Worm (Caenorhabditis elegans): ENCODE results near the gene klf-1.
"Not testable (repeated sequence)": the region's sequence is repeated elsewhere in the genome, so short reads cannot be mapped to it uniquely, and the experiment has no call there.

The klf-1 gene

ce11 chrIII:2881117-2881516 lies 6.5 kb downstream of the klf-1 start:
- TF ChIP-seq ceh-91 (GFP tag; IDR thresholded peaks at IDR 0.05) (no peak), cebp-1 (GFP tag; IDR thresholded peaks at IDR 0.05) (no peak), cebp-1 (tag; optimal IDR thresholded peaks at IDR 0.05) (peak; percentile 2), hlh-26 (GFP tag; conservative IDR thresholded peaks at IDR 0.05) (no peak), nhr-27 (tag; optimal IDR thresholded peaks at IDR 0.05) (no peak), ekl-4 (GFP tag; IDR thresholded peaks at IDR 0.05) (no peak), hmg-1.2 (GFP tag; IDR thresholded peaks at IDR 0.05) (peak; percentile 64; the same call in 1 of the 2 replicates)

- not testable (repeated sequence) for TF ChIP-seq nhr-80 (tag; optimal IDR thresholded peaks at IDR 0.05); cebp-1 (GFP tag; IDR thresholded peaks at IDR 0.05); cebp-1 (tag; optimal IDR thresholded peaks at IDR 0.05); ztf-18 (tag; optimal IDR thresholded peaks at IDR 0.05)
These were observed 7.4 kb downstream of the klf-1 start, which contains the start of gene F56F11.2 for ce11 chrIII:2881989-2882388. Gene F56F11.2, plus strand, starts transcription at chrIII:2882289.

ce11 chrIII:2891443-2891842 lies 16.8 kb downstream of the klf-1 start, which contains the start of gene F56F11.1:
Gene F56F11.1, plus strand, starts transcription at chrIII:2891743.
- TF ChIP-seq nhr-179 (tag; optimal IDR thresholded peaks at IDR 0.05) (no peak), fkh-3 (tag; optimal IDR thresholded peaks at IDR 0.05) (no peak), snpc-1.3 (tag; optimal IDR thresholded peaks at IDR 0.05; ENCODE audit: insufficient read depth) (no peak), F39B2.1 (GFP tag; IDR thresholded peaks at IDR 0.05) (no peak), F22D6.2 (tag; optimal IDR thresholded peaks at IDR 0.05) (no peak), atf-7 (tag; optimal IDR thresholded peaks at IDR 0.05) (no peak), aptf-2 (GFP tag; conservative IDR thresholded peaks at IDR 0.05) (no peak), lin-26 (GFP tag; IDR thresholded peaks at IDR 0.05) (no peak), Y67H2A.10 (GFP tag; conservative IDR thresholded peaks at IDR 0.05) (no peak), egl-44 (GFP tag; IDR thresholded peaks at IDR 0.05) (no peak), sptf-2 (GFP tag; optimal IDR thresholded peaks at IDR 0.05) (no peak), lsy-27 (tag; optimal IDR thresholded peaks at IDR 0.05; ENCODE audit: borderline replicate concordance, insufficient read depth) (no peak), mcd-1 (GFP tag; IDR thresholded peaks at IDR 0.05) (no peak), egrh-3 (GFP tag; IDR thresholded peaks at IDR 0.05) (no peak), hlh-12 (tag; optimal IDR thresholded peaks at IDR 0.05) (no peak), lin-54 (GFP tag; optimal IDR thresholded peaks at IDR 0.05) (no peak), pha-4 (tag; optimal IDR thresholded peaks at IDR 0.05) (no peak), attf-6 (GFP tag; IDR thresholded peaks at IDR 0.05) (no peak), mxl-1 (tag; optimal IDR thresholded peaks at IDR 0.05) (no peak)

- TF ChIP-seq zfh-2 (GFP tag; conservative IDR thresholded peaks at IDR 0.05) (peak; percentile 91), dox-1 (GFP tag; IDR thresholded peaks at IDR 0.05) (0 out of 2 replicates have a peak, but pooled peaks have one; percentile 16), egrh-3 (GFP tag; IDR thresholded peaks at IDR 0.05) (peak; percentile 89), snpc-4 (GFP tag; optimal IDR thresholded peaks at IDR 0.05) (no peak), snpc-4 (tag; optimal IDR thresholded peaks at IDR 0.05) (no peak), pbrm-1 (GFP tag; IDR thresholded peaks at IDR 0.05) (no peak)
These were observed 25.1 kb downstream of the klf-1 start for ce11 chrIII:2899705-2900104.

ce11 chrIII:2901117-2901516 lies 26.5 kb downstream of the klf-1 start, which contains the start of gene idpa-1:
Gene idpa-1, minus strand, starts transcription at chrIII:2901217.
- no peak for TF ChIP-seq aptf-3 (GFP tag; IDR thresholded peaks at IDR 0.05)
- TF ChIP-seq rcor-1 (GFP tag; IDR thresholded peaks at IDR 0.05): no peak
- no peak for TF ChIP-seq hlh-12 (tag; optimal IDR thresholded peaks at IDR 0.05)
- TF ChIP-seq ztf-22 (GFP tag; optimal IDR thresholded peaks at IDR 0.05): no peak
- no peak for TF ChIP-seq tbx-9 (tag; optimal IDR thresholded peaks at IDR 0.05; ENCODE audit: borderline replicate concordance)
- no peak for TF ChIP-seq F57C9.4 (tag; optimal IDR thresholded peaks at IDR 0.05)
- no peak for TF ChIP-seq ama-1 (optimal IDR thresholded peaks at IDR 0.05)
- TF ChIP-seq ama-1 (GFP tag; optimal IDR thresholded peaks at IDR 0.05): no peak
- TF ChIP-seq pbrm-1 (GFP tag; IDR thresholded peaks at IDR 0.05): no peak
- no peak for TF ChIP-seq hmg-1.2 (GFP tag; IDR thresholded peaks at IDR 0.05)
- TF ChIP-seq F33H1.4 (GFP tag; IDR thresholded peaks at IDR 0.05): no peak
- TF ChIP-seq unc-130 (GFP tag; optimal IDR thresholded peaks at IDR 0.05): no peak
- TF ChIP-seq zfh-2 (GFP tag; conservative IDR thresholded peaks at IDR 0.05): no peak
- TF ChIP-seq egl-44 (GFP tag; IDR thresholded peaks at IDR 0.05): no peak
- TF ChIP-seq pha-4 (tag; optimal IDR thresholded peaks at IDR 0.05): no peak
- TF ChIP-seq lin-35 (GFP tag; optimal IDR thresholded peaks at IDR 0.05): no peak

All from whole organism, young adult.